Worm (Caenorhabditis elegans): Measurements from ENCODE around the gene F09G8.5.
A peak's percentile ranks its signal among the peaks of the same experiment; 100 is the strongest.

Gene F09G8.5

DNA sequence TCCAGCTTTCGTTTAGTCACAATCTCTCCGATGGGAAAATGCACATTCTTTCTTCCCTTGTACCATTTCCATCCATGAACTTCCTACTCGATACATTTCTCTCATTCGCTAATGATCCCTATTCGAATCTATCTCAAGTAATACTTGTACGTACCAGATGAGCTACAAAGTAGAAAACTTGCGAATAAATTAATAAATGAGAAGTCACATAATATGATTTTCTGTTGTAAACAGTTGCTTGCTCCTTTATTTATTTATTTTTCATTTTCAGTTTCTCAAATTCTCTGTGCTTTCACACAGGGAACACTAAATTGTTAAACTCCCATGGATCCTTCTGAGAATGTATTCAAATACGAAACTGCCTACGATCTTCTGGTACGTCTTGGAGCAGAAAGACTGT lies 28.6 kb upstream of the F09G8.5 start, which contains the start of gene rfs-1:
rfs-1 (plus strand) TSS at position 301 of the 400 bp plus-strand sequence.
- no peak for TF ChIP-seq elt-3 (tag; optimal IDR thresholded peaks at IDR 0.05)
- no peak for TF ChIP-seq efl-3 (GFP tag; optimal IDR thresholded peaks at IDR 0.05)
- no peak for TF ChIP-seq egl-27 (tag; optimal IDR thresholded peaks at IDR 0.05)
- TF ChIP-seq ceh-82 (tag; optimal IDR thresholded peaks at IDR 0.05) = no peak
- no peak for TF ChIP-seq nhr-47 (tag; optimal IDR thresholded peaks at IDR 0.05)
- no peak for TF ChIP-seq dsc-1 (tag; optimal IDR thresholded peaks at IDR 0.05)
- TF ChIP-seq snpc-4 (tag; optimal IDR thresholded peaks at IDR 0.05) = no peak
- no peak for TF ChIP-seq tlp-1 (tag; optimal IDR thresholded peaks at IDR 0.05)
- TF ChIP-seq ztf-11 (tag; optimal IDR thresholded peaks at IDR 0.05) = no peak
- TF ChIP-seq sptf-1 (tag; optimal IDR thresholded peaks at IDR 0.05) = no peak
- no peak for TF ChIP-seq nhr-20 (tag; optimal IDR thresholded peaks at IDR 0.05)
- TF ChIP-seq nhr-12 (tag; optimal IDR thresholded peaks at IDR 0.05) = no peak
- no peak for TF ChIP-seq ama-1 (optimal IDR thresholded peaks at IDR 0.05)
- TF ChIP-seq nhr-19 (GFP tag; conservative IDR thresholded peaks at IDR 0.05) = no peak

ce11 chrIII:8227511-8227910 lies 27.3 kb upstream of the F09G8.5 start, which contains the start of gene fbxl-1:
Gene fbxl-1, plus strand, starts transcription at chrIII:8227830.
- TF ChIP-seq ztf-11 (tag; optimal IDR thresholded peaks at IDR 0.05) (peak in 1 of 2 experiments; percentile 73), xbp-1 (tag; optimal IDR thresholded peaks at IDR 0.05) (peak; percentile 73), lin-13 (GFP tag; optimal IDR thresholded peaks at IDR 0.05) (peak; percentile 65), hlh-17 (GFP tag; optimal IDR thresholded peaks at IDR 0.05; ENCODE audit: borderline replicate concordance) (no peak), nhr-47 (tag; optimal IDR thresholded peaks at IDR 0.05) (peak; percentile 85), grh-1 (GFP tag; IDR thresholded peaks at IDR 0.05) (no peak), zip-4 (GFP tag; optimal IDR thresholded peaks at IDR 0.05) (peak; percentile 9), blmp-1 (tag; optimal IDR thresholded peaks at IDR 0.05) (peak; percentile 55), ceh-82 (tag; optimal IDR thresholded peaks at IDR 0.05) (peak; percentile 25 to 70 (median 47)), sox-4 (tag; optimal IDR thresholded peaks at IDR 0.05) (peak; percentile 73), nhr-28 (tag; optimal IDR thresholded peaks at IDR 0.05) (no peak), tlp-1 (tag; optimal IDR thresholded peaks at IDR 0.05) (no peak), nhr-20 (tag; optimal IDR thresholded peaks at IDR 0.05) (peak; percentile 88), lsy-2 (tag; optimal IDR thresholded peaks at IDR 0.05) (peak; percentile 75 to 88), skn-1 (tag; optimal IDR thresholded peaks at IDR 0.05) (peak; percentile 65), unc-130 (tag; optimal IDR thresholded peaks at IDR 0.05) (peak; percentile 56), egl-27 (tag; optimal IDR thresholded peaks at IDR 0.05) (no peak), lir-3 (tag; optimal IDR thresholded peaks at IDR 0.05; ENCODE audit: poor library complexity) (peak; percentile 56), elt-3 (tag; optimal IDR thresholded peaks at IDR 0.05) (peak in 2 of 6 experiments; percentile 14 to 61), nhr-19 (GFP tag; conservative IDR thresholded peaks at IDR 0.05) (peak; percentile 71), mdl-1 (tag; optimal IDR thresholded peaks at IDR 0.05) (peak in 1 of 2 experiments; percentile 93), sup-37 (GFP tag; optimal IDR thresholded peaks at IDR 0.05) (no peak), jun-1 (tag; optimal IDR thresholded peaks at IDR 0.05) (peak; percentile 47), nhr-77 (tag; optimal IDR thresholded peaks at IDR 0.05) (peak; percentile 71), egl-13 (tag; optimal IDR thresholded peaks at IDR 0.05) (peak; percentile 76), irx-1 (tag; optimal IDR thresholded peaks at IDR 0.05) (peak; percentile 29), mep-1 (tag; optimal IDR thresholded peaks at IDR 0.05) (peak; percentile 51), mef-2 (tag; optimal IDR thresholded peaks at IDR 0.05) (peak; percentile 58), unc-30 (tag; optimal IDR thresholded peaks at IDR 0.05) (no peak), fkh-8 (tag; optimal IDR thresholded peaks at IDR 0.05) (peak; percentile 96), nhr-12 (tag; optimal IDR thresholded peaks at IDR 0.05) (no peak), hpl-2 (GFP tag; optimal IDR thresholded peaks at IDR 0.05) (no peak), C16A3.4 (tag; optimal IDR thresholded peaks at IDR 0.05) (peak; percentile 82), rnt-1 (tag; optimal IDR thresholded peaks at IDR 0.05) (peak; percentile 82), nhr-90 (tag; optimal IDR thresholded peaks at IDR 0.05; ENCODE audit: poor library complexity) (peak; percentile 32), dpl-1 (GFP tag; optimal IDR thresholded peaks at IDR 0.05) (peak; percentile 52 to 57 (median 53)), ets-5 (GFP tag; IDR thresholded peaks at IDR 0.05) (no peak), unc-86 (tag; optimal IDR thresholded peaks at IDR 0.05) (peak; percentile 96), snpc-4 (tag; optimal IDR thresholded peaks at IDR 0.05) (peak; percentile 6), ceh-63 (GFP tag; optimal IDR thresholded peaks at IDR 0.05) (peak; percentile 13), ceh-88 (GFP tag; IDR thresholded peaks at IDR 0.05) (peak; percentile 43; the same call in 1 of the 2 replicates), lin-35 (GFP tag; optimal IDR thresholded peaks at IDR 0.05) (peak; percentile 63 to 82), snu-23 (GFP tag; optimal IDR thresholded peaks at IDR 0.05) (peak; percentile 87), ztf-4 (tag; optimal IDR thresholded peaks at IDR 0.05) (peak; percentile 60), nhr-71 (tag; optimal IDR thresholded peaks at IDR 0.05) (peak; percentile 94)

Measured in whole organism, L1 larva.